Fruit fly (Drosophila melanogaster) S2 (cell line): ENCODE data around the gene CG32104.

Source experiments
- CG8478 ChIP-seq: fragments of >200 bp; optimal IDR thresholded peaks from 2 replicates; lab custom pipeline; 2018
- CTCF ChIP-seq, 2 experiments: fragments of >200 bp; optimal IDR thresholded peaks; 2 replicates each; lab custom pipeline; 2018

- TF ChIP-seq CTCF (optimal IDR thresholded peaks at IDR 0.05; lab: Kevin White, UChicago) (peak in 1 of 2 experiments; percentile 45), CG8478 (no peak)
Observed at dm6 chr3L:12414189-12414964, 15.3 kb upstream of the CG32104 start, which contains the start of gene SCaMC.
